Worm (Caenorhabditis elegans): ENCODE data around the gene clc-17.

Gene clc-17

DNA sequence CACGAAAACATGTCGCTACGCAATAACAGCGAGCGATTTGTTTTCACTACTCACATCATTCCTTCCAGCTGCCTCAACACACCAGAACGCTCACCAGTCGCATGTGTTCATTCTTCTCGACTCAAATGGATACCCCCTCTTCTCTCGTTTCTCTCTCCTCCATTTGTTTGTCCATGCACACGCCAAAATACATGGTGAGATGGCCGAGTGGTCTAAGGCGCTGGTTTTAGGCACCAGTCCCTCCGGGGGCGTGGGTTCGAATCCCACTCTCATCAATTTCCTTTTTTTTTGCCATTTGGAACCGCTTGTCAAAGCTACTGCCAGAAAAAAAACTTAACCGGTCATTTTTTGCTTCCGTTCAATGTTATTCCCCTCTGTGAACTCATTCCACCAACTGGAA is 11.7 kb upstream of the clc-17 start:
- TF ChIP-seq ztf-11 (tag; optimal IDR thresholded peaks at IDR 0.05) (no peak), skn-1 (tag; optimal IDR thresholded peaks at IDR 0.05) (peak; percentile 65), unc-62 (GFP tag; optimal IDR thresholded peaks at IDR 0.05) (no peak), jun-1 (tag; optimal IDR thresholded peaks at IDR 0.05) (peak; percentile 69), nhr-237 (tag; optimal IDR thresholded peaks at IDR 0.05) (no peak), ceh-9 (tag; optimal IDR thresholded peaks at IDR 0.05) (no peak), nhr-11 (tag; optimal IDR thresholded peaks at IDR 0.05) (no peak), pha-4 (tag; optimal IDR thresholded peaks at IDR 0.05) (peak; percentile 47), ama-1 (optimal IDR thresholded peaks at IDR 0.05) (no peak), eor-1 (tag; optimal IDR thresholded peaks at IDR 0.05) (no peak), nhr-77 (tag; optimal IDR thresholded peaks at IDR 0.05) (peak; percentile 63), egl-27 (tag; optimal IDR thresholded peaks at IDR 0.05) (peak; percentile 6), nhr-76 (tag; optimal IDR thresholded peaks at IDR 0.05) (no peak), elt-3 (tag; optimal IDR thresholded peaks at IDR 0.05) (peak in 1 of 3 experiments; percentile 58), tbx-2 (tag; optimal IDR thresholded peaks at IDR 0.05) (peak; percentile 92), nhr-43 (tag; optimal IDR thresholded peaks at IDR 0.05; ENCODE audit: poor library complexity, severe bottlenecking) (peak; percentile 92), fos-1 (tag; optimal IDR thresholded peaks at IDR 0.05) (peak; percentile 2), elt-1 (tag; optimal IDR thresholded peaks at IDR 0.05) (no peak), nhr-28 (tag; optimal IDR thresholded peaks at IDR 0.05) (no peak), egl-5 (tag; optimal IDR thresholded peaks at IDR 0.05) (peak; percentile 70), R02D3.7 (tag; optimal IDR thresholded peaks at IDR 0.05) (peak; percentile 30), nhr-25 (tag; optimal IDR thresholded peaks at IDR 0.05) (peak; percentile 69), nhr-23 (tag; optimal IDR thresholded peaks at IDR 0.05) (peak; percentile 61), nfya-1 (tag; optimal IDR thresholded peaks at IDR 0.05; ENCODE audit: insufficient read depth) (peak; percentile 66), hmg-11 (tag; optimal IDR thresholded peaks at IDR 0.05) (peak; percentile 92), snpc-4 (tag; optimal IDR thresholded peaks at IDR 0.05) (no peak), nhr-67 (tag; optimal IDR thresholded peaks at IDR 0.05) (no peak), mml-1 (tag; optimal IDR thresholded peaks at IDR 0.05) (no peak), ceh-28 (tag; optimal IDR thresholded peaks at IDR 0.05) (peak; percentile 67), aly-2 (tag; optimal IDR thresholded peaks at IDR 0.05) (no peak), fkh-10 (GFP tag; optimal IDR thresholded peaks at IDR 0.05) (no peak), mdl-1 (tag; optimal IDR thresholded peaks at IDR 0.05) (no peak), lin-39 (tag; optimal IDR thresholded peaks at IDR 0.05) (peak; percentile 76), ztf-4 (tag; optimal IDR thresholded peaks at IDR 0.05) (peak; percentile 26), elt-2 (tag; optimal IDR thresholded peaks at IDR 0.05) (peak; percentile 46), ceh-16 (tag; optimal IDR thresholded peaks at IDR 0.05) (no peak), pqm-1 (tag; optimal IDR thresholded peaks at IDR 0.05) (peak; percentile 19), daf-12 (tag; optimal IDR thresholded peaks at IDR 0.05) (no peak), unc-39 (tag; optimal IDR thresholded peaks at IDR 0.05) (no peak), lsy-12 (tag; optimal IDR thresholded peaks at IDR 0.05) (peak; percentile 87), ceh-82 (tag; optimal IDR thresholded peaks at IDR 0.05) (peak; percentile 80), ZK546.5 (tag; optimal IDR thresholded peaks at IDR 0.05) (no peak), sea-2 (GFP tag; optimal IDR thresholded peaks at IDR 0.05) (no peak), zag-1 (tag; optimal IDR thresholded peaks at IDR 0.05) (no peak), nhr-12 (tag; optimal IDR thresholded peaks at IDR 0.05) (no peak), lin-15B (tag; optimal IDR thresholded peaks at IDR 0.05) (peak; percentile 16), fkh-2 (tag; optimal IDR thresholded peaks at IDR 0.05) (no peak)

DNA sequence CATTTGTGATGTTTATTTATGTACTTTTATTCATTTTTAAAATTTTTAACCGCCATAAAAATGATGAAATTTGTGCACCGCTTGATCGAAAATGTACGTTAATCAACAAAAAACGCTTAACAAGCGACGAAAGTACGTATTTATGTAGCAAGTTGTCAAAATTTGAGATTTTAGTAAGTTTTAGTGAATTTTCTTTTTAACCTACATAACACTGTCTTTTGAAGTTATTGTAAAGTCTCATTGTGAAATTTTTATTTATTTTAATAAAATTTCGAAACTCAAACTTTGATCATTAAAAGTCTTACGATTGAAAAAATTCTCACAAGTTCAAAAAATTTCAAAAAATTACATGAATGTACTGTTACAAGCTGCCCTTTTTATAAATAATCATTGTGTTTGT is 9.8 kb upstream of the clc-17 start:
- no peak for TF ChIP-seq tbx-2 (tag; optimal IDR thresholded peaks at IDR 0.05)
- no peak for TF ChIP-seq unc-62 (GFP tag; optimal IDR thresholded peaks at IDR 0.05)
- TF ChIP-seq pha-4 (tag; optimal IDR thresholded peaks at IDR 0.05), result no peak
- no peak for TF ChIP-seq egl-27 (tag; optimal IDR thresholded peaks at IDR 0.05)
- no peak for TF ChIP-seq zag-1 (tag; optimal IDR thresholded peaks at IDR 0.05)
- TF ChIP-seq nhr-28 (tag; optimal IDR thresholded peaks at IDR 0.05), result no peak

Measured in whole organism, L3 larva.